Worm (Caenorhabditis elegans) whole organism, L4 larva: ENCODE data around the gene unc-49.

Experiments
- F44E2.7 ChIP-seq: fragments of 200-800 bp; sonication (Bioruptor generic); IDR thresholded peaks from 2 replicates; pipeline ENCODE4 v2.1.2; 2022; ENCODE audit warnings: missing genetic modification characterization, missing compliant biosample characterization
- R02D3.7 ChIP-seq: fragments of 150-350 bp; sonication (generic microtip); optimal IDR thresholded peaks from 3 replicates; lab custom pipeline; 2014; ENCODE audit warnings: missing biosample characterization, missing genetic modification characterization
- T20F7.1 ChIP-seq: fragments of 200-800 bp; sonication (Bioruptor generic); optimal IDR thresholded peaks from 2 replicates; lab custom pipeline; 2018; ENCODE audit warnings: mild to moderate bottlenecking, missing genetic modification characterization, missing compliant biosample characterization
- T26A8.4 ChIP-seq: fragments of 200-800 bp; sonication (Bioruptor generic); IDR thresholded peaks from 2 replicates; pipeline ENCODE4 v1.3.6; 2022; ENCODE audit warnings: missing genetic modification characterization, missing compliant biosample characterization
- Y75B8A.6 ChIP-seq: fragments of 200-800 bp; sonication (Bioruptor generic); IDR thresholded peaks from 2 replicates; pipeline ENCODE4 v1.3.6; 2022; ENCODE audit warnings: missing genetic modification reagents, missing genetic modification characterization, missing compliant biosample characterization
- ZK546.5 ChIP-seq, 2 experiments: sonication (generic microtip); optimal IDR thresholded peaks; 2 replicates each; lab custom pipeline; 2017; ENCODE audit warnings: missing biosample characterization in 2 of 2, missing genetic modification characterization in 2 of 2
- aha-1 ChIP-seq: fragments of 150-350 bp; peaks from one replicate; lab custom pipeline; 2014; ENCODE audit warnings: missing biosample characterization, missing genetic modification characterization
- arid-1 ChIP-seq: fragments of 200-800 bp; sonication (Bioruptor generic); conservative IDR thresholded peaks from 2 replicates; pipeline ENCODE4 v1.3.6; 2022; ENCODE audit warnings: missing genetic modification reagents, missing genetic modification characterization, missing compliant biosample characterization
- attf-4 ChIP-seq: sonication (generic microtip); optimal IDR thresholded peaks from 3 replicates; lab custom pipeline; 2017; ENCODE audit warnings: missing biosample characterization, missing genetic modification characterization
- ceh-28 ChIP-seq: fragments of 150-350 bp; optimal IDR thresholded peaks from 2 replicates; lab custom pipeline; 2014; ENCODE audit warnings: missing biosample characterization, missing genetic modification reagents, missing genetic modification characterization
- daf-12 ChIP-seq: fragments of 150-350 bp; optimal IDR thresholded peaks from 2 replicates; lab custom pipeline; 2014; ENCODE audit warnings: missing biosample characterization, missing genetic modification reagents, missing genetic modification characterization
- daf-8 ChIP-seq: fragments of 200-800 bp; sonication (Bioruptor generic); IDR thresholded peaks from 2 replicates; pipeline ENCODE4 v1.3.6; 2022; ENCODE audit warnings: missing genetic modification characterization, missing compliant biosample characterization
- dmd-6 ChIP-seq: fragments of 200-800 bp; sonication (Bioruptor generic); IDR thresholded peaks from 2 replicates; pipeline ENCODE4 v1.3.6; 2022; ENCODE audit warnings: missing genetic modification reagents, missing genetic modification characterization, missing compliant biosample characterization
- duxl-1 ChIP-seq: sonication (generic microtip); optimal IDR thresholded peaks from 2 replicates; lab custom pipeline; 2016; ENCODE audit warnings: mild to moderate bottlenecking, missing genetic modification characterization, moderate library complexity, missing compliant biosample characterization; ENCODE audit not compliant: poor library complexity
- dve-1 ChIP-seq: sonication (generic microtip); optimal IDR thresholded peaks from 2 replicates; lab custom pipeline; 2017; ENCODE audit warnings: antibody characterized with exemption, mild to moderate bottlenecking, missing genetic modification characterization, missing compliant biosample characterization; ENCODE audit not compliant: insufficient read depth
- lim-7 ChIP-seq: fragments of 200-800 bp; sonication (Bioruptor generic); IDR thresholded peaks from 2 replicates; pipeline ENCODE4 v1.3.6; 2022; ENCODE audit warnings: missing genetic modification characterization, missing compliant biosample characterization
- lin-1 ChIP-seq: fragments of 200-800 bp; sonication (Bioruptor generic); IDR thresholded peaks from 2 replicates; pipeline ENCODE4 v1.3.6; 2022; ENCODE audit warnings: missing genetic modification reagents, missing genetic modification characterization, missing compliant biosample characterization
- lin-13 ChIP-seq: fragments of 150-350 bp; optimal IDR thresholded peaks from 2 replicates; lab custom pipeline; 2014; ENCODE audit warnings: missing biosample characterization, missing genetic modification reagents, missing genetic modification characterization
- lin-38 ChIP-seq: fragments of 200-800 bp; sonication (Bioruptor generic); IDR thresholded peaks from 2 replicates; pipeline ENCODE4 v1.3.6; 2022; ENCODE audit warnings: missing genetic modification reagents, missing genetic modification characterization, missing compliant biosample characterization
- lsy-2 ChIP-seq, 2 experiments: fragments of 150-350 bp in 1 of 2; sonication (generic microtip) in 1 of 2; optimal IDR thresholded peaks; 2 replicates each; lab custom pipeline; 2014 to 2017; ENCODE audit warnings: missing biosample characterization in 2 of 2, missing genetic modification characterization in 2 of 2
- nhr-10 ChIP-seq: fragments of 150-350 bp; optimal IDR thresholded peaks from 2 replicates; lab custom pipeline; 2014; ENCODE audit warnings: missing biosample characterization, missing genetic modification characterization
- nhr-11 ChIP-seq: fragments of 150-350 bp; optimal IDR thresholded peaks from 2 replicates; lab custom pipeline; 2014; ENCODE audit warnings: missing biosample characterization, missing genetic modification characterization
- nhr-6 ChIP-seq: fragments of 150-350 bp; optimal IDR thresholded peaks from 2 replicates; lab custom pipeline; 2014; ENCODE audit warnings: missing biosample characterization, missing genetic modification characterization
- sdz-12 ChIP-seq: fragments of 200-800 bp; sonication (Bioruptor generic); optimal IDR thresholded peaks from 2 replicates; lab custom pipeline; 2018; ENCODE audit warnings: mild to moderate bottlenecking, missing genetic modification characterization, missing compliant biosample characterization
- set-16 ChIP-seq: fragments of 200-800 bp; sonication (Bioruptor generic); IDR thresholded peaks from 2 replicates; pipeline ENCODE4 v1.3.6; 2022; ENCODE audit warnings: missing genetic modification reagents, missing genetic modification characterization, missing compliant biosample characterization
- spr-1 ChIP-seq: sonication (generic microtip); optimal IDR thresholded peaks from 2 replicates; lab custom pipeline; 2016; ENCODE audit warnings: mild to moderate bottlenecking, missing genetic modification characterization, missing compliant biosample characterization
- unc-62 ChIP-seq, 3 experiments: fragments of 150-350 bp in 1 of 3; sonication (generic microtip); optimal IDR thresholded peaks in 2 of 3; peaks in 1 of 3; 1 replicate in 1 of 3; 2 replicates in 2 of 3; lab custom pipeline; 2014 to 2017; ENCODE audit warnings: missing biosample characterization in 3 of 3, missing genetic modification characterization in 3 of 3, missing genetic modification reagents in 3 of 3, missing genotype in 1 of 3
- zfp-3 ChIP-seq: fragments of 200-800 bp; sonication (Bioruptor generic); conservative IDR thresholded peaks from 2 replicates; pipeline ENCODE4 v1.3.6; 2022; ENCODE audit warnings: missing genetic modification reagents, missing genetic modification characterization, missing compliant biosample characterization
- ztf-11 ChIP-seq: fragments of 150-350 bp; optimal IDR thresholded peaks from 2 replicates; lab custom pipeline; 2014; ENCODE audit warnings: missing biosample characterization, missing genetic modification characterization

Gene unc-49

DNA sequence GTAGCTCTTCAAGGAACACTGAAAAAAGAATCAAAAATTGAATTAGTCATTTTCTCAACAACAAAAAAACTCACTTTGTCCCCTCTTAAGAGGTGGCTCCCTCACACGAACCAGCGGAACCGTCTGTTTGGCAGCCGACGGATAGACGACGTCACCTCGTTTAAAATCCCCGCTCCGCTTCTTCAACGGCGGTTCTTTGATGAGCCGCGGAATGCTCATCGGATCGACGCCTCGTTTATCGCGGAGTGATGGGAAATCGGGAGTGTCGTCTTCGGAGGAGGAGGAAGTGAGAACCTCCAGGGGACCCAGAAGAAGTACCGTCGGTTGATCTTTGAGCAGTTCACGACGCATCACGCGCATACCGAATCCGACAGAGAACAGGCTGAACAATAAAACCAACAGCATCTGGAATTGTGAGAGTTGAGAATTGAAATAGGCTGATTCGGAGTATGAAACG, 18.2 kb downstream of the unc-49 start, which contains the start of gene nlp-68:
Gene nlp-68, minus strand, starts transcription at position 407 of the 457 bp plus-strand sequence.
- TF ChIP-seq set-16 (peak; percentile 67), unc-62 (GFP tag; optimal IDR thresholded peaks at IDR 0.05 in 1 of 2; lab: Kevin White, UChicago) (peak in 1 of 2 experiments; percentile 44), unc-62 (tag; optimal IDR thresholded peaks at IDR 0.05; lab: Kevin White, UChicago) (no peak), dmd-6 (no peak), duxl-1 (tag; lab: Kevin White, UChicago) (no peak)

ce11 chrIII:10552929-10553328, 32.4 kb downstream of the unc-49 start, which contains the start of gene T21C12.8:
TSS of gene T21C12.8 (minus strand) at chrIII:10553029.
- no peak for TF ChIP-seq nhr-11 (tag; lab: Kevin White, UChicago)

DNA sequence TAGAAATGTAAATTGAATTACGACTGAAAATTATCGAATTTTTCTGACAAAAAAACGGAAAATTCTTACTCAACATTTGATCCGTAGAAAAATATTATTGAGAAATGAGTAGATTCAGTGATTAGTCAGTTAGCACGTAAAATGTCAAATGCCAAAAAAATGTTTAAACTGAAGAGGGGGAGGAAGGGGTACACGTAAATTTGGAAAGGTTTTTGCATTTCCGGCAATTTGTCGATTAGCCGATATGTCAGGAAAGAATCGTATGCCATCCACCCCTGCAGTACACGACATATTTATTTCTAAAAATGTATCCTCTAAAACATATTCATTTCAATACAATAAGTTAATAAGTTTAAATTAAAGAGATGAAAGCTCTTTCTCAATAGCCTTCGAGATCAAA, 37.3 kb downstream of the unc-49 start, which contains the start of gene T21C12.4:
Gene T21C12.4, minus strand, starts transcription at position 101 of the 400 bp plus-strand sequence.
- no peak for TF ChIP-seq dve-1 (tag; lab: Kevin White, UChicago)
- no peak for TF ChIP-seq attf-4 (tag; lab: Kevin White, UChicago)
- no peak for TF ChIP-seq lin-13 (GFP tag; lab: Kevin White, UChicago)
- TF ChIP-seq lsy-2 (tag; optimal IDR thresholded peaks at IDR 0.05; lab: Kevin White, UChicago), result no peak
- TF ChIP-seq aha-1 (tag; lab: Kevin White, UChicago), result peak; percentile 4
- TF ChIP-seq lin-1 (GFP tag; lab: Robert Waterston, UW), result no peak
- peak in 1 of 2 experiments; percentile 35 for TF ChIP-seq unc-62 (GFP tag; optimal IDR thresholded peaks at IDR 0.05 in 1 of 2; lab: Kevin White, UChicago)
- no peak for TF ChIP-seq unc-62 (tag; optimal IDR thresholded peaks at IDR 0.05; lab: Kevin White, UChicago)
- no peak for TF ChIP-seq zfp-3 (GFP tag; lab: Robert Waterston, UW)
- TF ChIP-seq, all 104 proteins: peak for 2

ce11 chrIII:10560296-10560695, 39.7 kb downstream of the unc-49 start, which contains the start of gene rab-30:
TSS of gene rab-30 (plus strand) at chrIII:10560596.
- no peak for TF ChIP-seq nhr-6 (tag; lab: Kevin White, UChicago)
- peak; percentile 43 for TF ChIP-seq aha-1 (tag; lab: Kevin White, UChicago)

DNA sequence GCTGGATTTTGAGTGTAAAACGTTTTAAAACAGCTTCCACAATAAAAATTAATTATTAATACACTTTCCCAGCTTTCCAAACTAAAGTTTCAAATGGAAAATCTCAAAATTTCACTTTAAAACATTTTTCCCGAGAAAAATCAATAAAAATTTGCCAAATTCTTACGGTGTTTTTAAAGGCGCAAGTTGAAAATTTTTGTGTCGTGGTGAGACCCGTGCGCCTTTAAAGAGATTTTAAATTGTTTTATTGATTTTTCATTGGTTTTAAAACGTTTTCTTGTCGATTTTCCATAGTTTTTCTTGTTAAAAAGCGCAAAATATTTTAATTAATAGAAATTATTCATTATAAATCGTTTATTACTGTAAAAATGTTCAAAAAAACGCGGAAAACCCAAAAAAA, 41.3 kb downstream of the unc-49 start, which contains the start of gene Y45F3A.1:
Gene Y45F3A.1, minus strand, starts transcription at position 12 of the 400 bp plus-strand sequence.
- no peak for TF ChIP-seq daf-8
- no peak for TF ChIP-seq F44E2.7 (GFP tag; lab: Robert Waterston, UW)
- no peak for TF ChIP-seq lim-7 (GFP tag; lab: Robert Waterston, UW)
- no peak for TF ChIP-seq sdz-12 (GFP tag; lab: Kevin White, UChicago)
- no peak for TF ChIP-seq unc-62 (GFP tag; optimal IDR thresholded peaks at IDR 0.05 in 1 of 2; lab: Kevin White, UChicago)
- no peak for TF ChIP-seq unc-62 (tag; optimal IDR thresholded peaks at IDR 0.05; lab: Kevin White, UChicago)
- TF ChIP-seq ztf-11 (tag; lab: Kevin White, UChicago), result no peak
- TF ChIP-seq nhr-10, result no peak
- no peak for TF ChIP-seq lin-38 (GFP tag; lab: Robert Waterston, UW)
- no peak for TF ChIP-seq Y75B8A.6 (GFP tag; lab: Robert Waterston, UW)
- TF ChIP-seq ZK546.5 (tag; optimal IDR thresholded peaks at IDR 0.05; lab: Kevin White, UChicago), result no peak
- TF ChIP-seq R02D3.7, result no peak
- TF ChIP-seq T20F7.1 (GFP tag; lab: Kevin White, UChicago), result no peak
- no peak for TF ChIP-seq arid-1 (GFP tag; lab: Robert Waterston, UW)
- no peak for TF ChIP-seq set-16
- TF ChIP-seq daf-12, result no peak
- TF ChIP-seq spr-1, result no peak
- no peak for TF ChIP-seq T26A8.4 (GFP tag; lab: Robert Waterston, UW)

DNA sequence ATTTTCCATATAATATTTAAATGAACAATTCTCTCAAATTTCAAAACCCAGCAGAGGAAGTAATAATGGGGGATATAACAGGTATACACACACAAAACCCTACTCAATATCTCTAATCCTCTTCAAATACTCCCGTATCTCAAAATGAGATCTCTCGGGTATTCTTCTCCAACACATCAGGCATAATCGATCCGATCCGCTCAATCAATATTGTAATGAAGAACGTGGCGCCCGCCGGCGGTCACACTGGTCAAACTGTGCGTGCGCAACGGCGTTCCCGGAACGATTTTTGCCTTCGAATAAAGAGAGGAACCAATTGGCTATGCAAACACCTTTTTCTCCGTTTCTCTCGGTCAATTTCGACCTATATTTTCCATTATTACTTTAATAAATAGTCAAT, 42.0 kb downstream of the unc-49 start:
- TF ChIP-seq spr-1 (no peak), ceh-28 (peak; percentile 23)
